Fruit fly (Drosophila melanogaster) whole organism, embryonic: ENCODE results near the gene CG43072.
A peak's percentile ranks its signal among the peaks of the same experiment; 100 is the strongest.

Experiments
- Ada2b ChIP-seq: fragments of 200-800 bp; sonication (Bioruptor generic); IDR thresholded peaks from 2 replicates; pipeline ENCODE4 v1.3.6; 2022; ENCODE audit warnings: missing biosample characterization, missing genetic modification characterization
- Awh ChIP-seq: fragments of 200-800 bp; sonication (Bioruptor generic); IDR thresholded peaks from 2 replicates; pipeline ENCODE4, ENCODE4 v1.3.6; 2022; ENCODE audit warnings: missing biosample characterization, missing genetic modification characterization
- Bteb2 ChIP-seq: fragments of 200-800 bp; sonication (Bioruptor generic); optimal IDR thresholded peaks from 2 replicates; lab custom pipeline; 2016; ENCODE audit warnings: missing biosample characterization, missing genetic modification characterization
- CG10959 ChIP-seq: fragments of 200-800 bp; sonication (Bioruptor generic); IDR thresholded peaks from 2 replicates; pipeline ENCODE4 v1.3.6; 2022; ENCODE audit warnings: missing biosample characterization, missing genetic modification characterization
- CG11247 ChIP-seq: fragments of 200-800 bp; sonication (Bioruptor generic); IDR thresholded peaks from 2 replicates; pipeline ENCODE4 v1.3.6; 2022; ENCODE audit warnings: missing biosample characterization, missing genetic modification characterization
- CG11398 ChIP-seq: fragments of 200-800 bp; sonication (Bioruptor generic); optimal IDR thresholded peaks from 2 replicates; lab custom pipeline; 2016; ENCODE audit warnings: missing biosample characterization, missing genetic modification characterization
- CG12104 ChIP-seq: fragments of 200-800 bp; sonication (Bioruptor generic); optimal IDR thresholded peaks from 3 replicates; lab custom pipeline; 2016; ENCODE audit warnings: missing biosample characterization, missing genetic modification characterization
- CG12659 ChIP-seq: fragments of 200-800 bp; sonication (Bioruptor generic); optimal IDR thresholded peaks from 3 replicates; lab custom pipeline; 2017; ENCODE audit warnings: mild to moderate bottlenecking, missing biosample characterization, missing genetic modification reagents, missing genetic modification characterization
- CG12769 ChIP-seq: fragments of 200-800 bp; sonication (Bioruptor generic); optimal IDR thresholded peaks from 2 replicates; lab custom pipeline; 2019; ENCODE audit warnings: missing biosample characterization, mild to moderate bottlenecking, missing genetic modification characterization, moderate library complexity
- CG13424 ChIP-seq: fragments of 200-800 bp; sonication (Bioruptor generic); optimal IDR thresholded peaks from 2 replicates; lab custom pipeline; 2019; ENCODE audit warnings: missing biosample characterization, mild to moderate bottlenecking, missing genetic modification characterization, moderate library complexity
- CG13624 ChIP-seq: fragments of 200-800 bp; sonication (Bioruptor generic); optimal IDR thresholded peaks from 2 replicates; lab custom pipeline; 2016; ENCODE audit warnings: missing biosample characterization, missing genetic modification characterization
- CG14014 ChIP-seq: fragments of 200-800 bp; sonication (Bioruptor generic); IDR thresholded peaks from 2 replicates; pipeline ENCODE4 v1.3.6; 2022; ENCODE audit warnings: missing biosample characterization, missing genetic modification characterization
- CG1602 ChIP-seq: fragments of 200-800 bp; sonication (Bioruptor generic); optimal IDR thresholded peaks from 3 replicates; lab custom pipeline; 2016; ENCODE audit warnings: missing biosample characterization, missing genetic modification characterization
- CG3065 ChIP-seq: fragments of 200-800 bp; sonication (Bioruptor generic); optimal IDR thresholded peaks from 2 replicates; lab custom pipeline; 2016; ENCODE audit warnings: missing biosample characterization, missing genetic modification characterization
- CG33557 ChIP-seq: fragments of 200-800 bp; sonication (Bioruptor generic); optimal IDR thresholded peaks from 2 replicates; lab custom pipeline; 2019; ENCODE audit warnings: missing biosample characterization, mild to moderate bottlenecking, missing genetic modification characterization, moderate library complexity
- CG4707 ChIP-seq: fragments of 200-800 bp; sonication (Bioruptor generic); optimal IDR thresholded peaks from 2 replicates; lab custom pipeline; 2018; ENCODE audit warnings: missing biosample characterization, mild to moderate bottlenecking, missing genetic modification characterization, moderate library complexity
- CG8944 ChIP-seq: fragments of 200-800 bp; sonication (Bioruptor generic); optimal IDR thresholded peaks from 3 replicates; lab custom pipeline; 2016; ENCODE audit warnings: missing biosample characterization, missing genetic modification characterization
- D19A ChIP-seq: fragments of 200-800 bp; optimal IDR thresholded peaks from 3 replicates; lab custom pipeline; 2019; ENCODE audit warnings: missing biosample characterization, mild to moderate bottlenecking, missing genetic modification characterization, moderate library complexity
- Dek ChIP-seq: fragments of 200-800 bp; sonication (Bioruptor generic); optimal IDR thresholded peaks from 3 replicates; lab custom pipeline; 2019; ENCODE audit warnings: missing biosample characterization, mild to moderate bottlenecking, missing genetic modification characterization, moderate library complexity
- Ets65A ChIP-seq: fragments of 200-800 bp; sonication (Bioruptor generic); peaks from one replicate; lab custom pipeline; 2016; ENCODE audit warnings: missing biosample characterization, missing genetic modification characterization
- H15 ChIP-seq: fragments of 200-800 bp; sonication (Bioruptor generic); IDR thresholded peaks from 3 replicates; pipeline ENCODE4 v1.3.6; 2022; ENCODE audit warnings: missing biosample characterization, missing genetic modification characterization
- HLH3B ChIP-seq: fragments of 200-800 bp; sonication (Bioruptor generic); IDR thresholded peaks from 2 replicates; pipeline ENCODE4 v1.3.6; 2022; ENCODE audit warnings: missing biosample characterization, missing genetic modification characterization
- Hand ChIP-seq: fragments of 200-800 bp; sonication (Bioruptor generic); optimal IDR thresholded peaks from 2 replicates; lab custom pipeline; 2017; ENCODE audit warnings: mild to moderate bottlenecking, missing biosample characterization, missing genetic modification reagents, missing genetic modification characterization
- Mad ChIP-seq: fragments of 200-800 bp; sonication (Bioruptor generic); optimal IDR thresholded peaks from 2 replicates; lab custom pipeline; 2016; ENCODE audit warnings: missing biosample characterization, missing genetic modification characterization
- Med ChIP-seq: fragments of 200-800 bp; sonication (Bioruptor generic); peaks from one replicate; lab custom pipeline; 2016; ENCODE audit warnings: missing biosample characterization, missing genetic modification characterization, mild to moderate bottlenecking, inconsistent platforms, moderate library complexity
- NC2β ChIP-seq: fragments of 200-800 bp; sonication (Bioruptor generic); optimal IDR thresholded peaks from 2 replicates; lab custom pipeline; 2016; ENCODE audit warnings: missing biosample characterization, missing genetic modification characterization
- Oaz ChIP-seq: fragments of 200-800 bp; sonication (Bioruptor generic); IDR thresholded peaks from 2 replicates; pipeline ENCODE4 v1.3.6; 2022; ENCODE audit warnings: missing biosample characterization, missing genetic modification characterization
- Stat92E ChIP-seq, 3 experiments: fragments of >200 bp in 2 of 3; fragments of 200-800 bp in 1 of 3; sonication (Bioruptor generic) in 1 of 3; optimal IDR thresholded peaks; 2 replicates each; lab custom pipeline; 2017 to 2019; ENCODE audit warnings: missing biosample characterization in 3 of 3, missing genetic modification characterization in 3 of 3, mild to moderate bottlenecking in 1 of 3, moderate library complexity in 1 of 3
- ara ChIP-seq: fragments of 200-800 bp; sonication (Bioruptor generic); IDR thresholded peaks from 2 replicates; pipeline ENCODE4 v1.3.6; 2022; ENCODE audit warnings: missing biosample characterization, missing genetic modification characterization
- bcd ChIP-seq: fragments of 200-800 bp; sonication (Bioruptor generic); optimal IDR thresholded peaks from 2 replicates; lab custom pipeline; 2017; ENCODE audit warnings: missing biosample characterization, mild to moderate bottlenecking, missing genetic modification characterization
- cas ChIP-seq: fragments of 200-800 bp; sonication (Bioruptor generic); IDR thresholded peaks from 2 replicates; pipeline ENCODE4 v1.3.6; 2022; ENCODE audit warnings: missing biosample characterization, missing genetic modification characterization
- chm ChIP-seq: fragments of 200-800 bp; sonication (Bioruptor generic); IDR thresholded peaks from 2 replicates; pipeline ENCODE4 v1.3.6; 2022; ENCODE audit warnings: missing biosample characterization, missing genetic modification characterization
- crol ChIP-seq: fragments of 200-800 bp; sonication (Bioruptor generic); IDR thresholded peaks from 2 replicates; pipeline ENCODE4 v1.3.6; 2022; ENCODE audit warnings: missing biosample characterization, missing genetic modification characterization
- crp ChIP-seq, 2 experiments: fragments of 200-800 bp; sonication (Bioruptor generic); optimal IDR thresholded peaks; 2 replicates in 1 of 2; 3 replicates in 1 of 2; lab custom pipeline; 2017; ENCODE audit warnings: missing biosample characterization in 2 of 2, missing genetic modification characterization in 2 of 2, mild to moderate bottlenecking in 1 of 2, moderate library complexity in 1 of 2
- da ChIP-seq: fragments of 200-800 bp; sonication (Bioruptor generic); optimal IDR thresholded peaks from 2 replicates; lab custom pipeline; 2016; ENCODE audit warnings: missing biosample characterization, missing genetic modification characterization
- esg ChIP-seq: fragments of 200-800 bp; sonication (Bioruptor generic); conservative IDR thresholded peaks from 2 replicates; pipeline ENCODE4 v1.3.6; 2022; ENCODE audit warnings: missing biosample characterization, missing genetic modification characterization
- fd102C ChIP-seq: fragments of 200-800 bp; sonication (Bioruptor generic); optimal IDR thresholded peaks from 2 replicates; lab custom pipeline; 2018; ENCODE audit warnings: missing biosample characterization, mild to moderate bottlenecking, missing genetic modification characterization, moderate library complexity
- fd64A ChIP-seq: fragments of 200-800 bp; sonication (Bioruptor generic); optimal IDR thresholded peaks from 3 replicates; lab custom pipeline; 2018; ENCODE audit warnings: missing biosample characterization, mild to moderate bottlenecking, missing genetic modification characterization
- ham ChIP-seq: fragments of 200-800 bp; sonication (Bioruptor generic); IDR thresholded peaks from 2 replicates; pipeline ENCODE4 v1.3.6; 2022; ENCODE audit warnings: missing biosample characterization, missing genetic modification characterization
- ind ChIP-seq: fragments of 200-800 bp; sonication (Bioruptor generic); optimal IDR thresholded peaks from 3 replicates; lab custom pipeline; 2016; ENCODE audit warnings: missing biosample characterization, missing genetic modification characterization
- inv ChIP-seq: fragments of 200-800 bp; sonication (Bioruptor generic); IDR thresholded peaks from 2 replicates; pipeline ENCODE4 v1.3.6; 2022; ENCODE audit warnings: missing biosample characterization, missing genetic modification characterization; ENCODE audit not compliant: partially characterized antibody
- lov ChIP-seq, 2 experiments: fragments of 200-800 bp in 1 of 2; fragments of >200 bp in 1 of 2; sonication (Bioruptor generic) in 1 of 2; IDR thresholded peaks in 1 of 2; optimal IDR thresholded peaks in 1 of 2; 2 replicates in 1 of 2; 3 replicates in 1 of 2; pipeline versions ENCODE4 v1.3.6 to Lab custom; 2017 to 2022; ENCODE audit warnings: missing biosample characterization in 1 of 2, missing genetic modification characterization in 1 of 2
- pnt ChIP-seq: fragments of 200-800 bp; sonication (Bioruptor generic); optimal IDR thresholded peaks from 3 replicates; lab custom pipeline; 2016; ENCODE audit warnings: missing biosample characterization, missing genetic modification characterization
- prd ChIP-seq, 3 experiments: fragments of >200 bp in 2 of 3; fragments of 200-800 bp in 1 of 3; sonication (Bioruptor generic) in 1 of 3; optimal IDR thresholded peaks in 2 of 3; IDR thresholded peaks in 1 of 3; 2 replicates in 2 of 3; 3 replicates in 1 of 3; pipeline versions ENCODE4 v1.3.6 to Lab custom; 2017 to 2022; ENCODE audit warnings: missing biosample characterization in 1 of 3, missing genetic modification characterization in 1 of 3
- pzg ChIP-seq: fragments of 200-800 bp; sonication (Bioruptor generic); optimal IDR thresholded peaks from 3 replicates; lab custom pipeline; 2018; ENCODE audit warnings: missing biosample characterization, mild to moderate bottlenecking, missing genetic modification characterization, moderate library complexity
- sens ChIP-seq: fragments of 200-800 bp; sonication (Bioruptor generic); peaks from one replicate; lab custom pipeline; 2016; ENCODE audit warnings: missing biosample characterization, missing genetic modification characterization
- unc-4 ChIP-seq: fragments of 200-800 bp; sonication (Bioruptor generic); IDR thresholded peaks from 2 replicates; pipeline ENCODE4 v1.3.6; 2022; ENCODE audit warnings: missing biosample characterization, missing genetic modification characterization; ENCODE audit not compliant: partially characterized antibody
- wor ChIP-seq: fragments of 200-800 bp; sonication (Bioruptor generic); IDR thresholded peaks from 2 replicates; pipeline ENCODE4 v1.3.6; 2022; ENCODE audit warnings: missing biosample characterization, missing genetic modification characterization

The CG43072 gene

dm6 chr3L:21043435-21043834 is 22.2 kb upstream of the CG43072 start (continued):
- peak; percentile 81 for TF ChIP-seq crol (GFP tag; lab: Robert Waterston, UW)
- no peak for TF ChIP-seq Med
- no peak for TF ChIP-seq pnt (GFP tag; lab: Kevin White, UChicago)
- TF ChIP-seq CG33557 (GFP tag; lab: Kevin White, UChicago), result no peak
- no peak for TF ChIP-seq CG8944 (GFP tag; lab: Kevin White, UChicago)
- no peak for TF ChIP-seq CG13624 (GFP tag; lab: Kevin White, UChicago)
- TF ChIP-seq CG12769, result peak; percentile 40
- TF ChIP-seq Stat92E (GFP tag; optimal IDR thresholded peaks at IDR 0.05; lab: Kevin White, UChicago), result no peak
- no peak for TF ChIP-seq esg (GFP tag; lab: Robert Waterston, UW)
- TF ChIP-seq fd64A (GFP tag; lab: Kevin White, UChicago), result no peak
- no peak for TF ChIP-seq wor (GFP tag; lab: Robert Waterston, UW)
- TF ChIP-seq CG14014, result no peak
- TF ChIP-seq da, result no peak
- TF ChIP-seq Ada2b, result no peak
- TF ChIP-seq ind (GFP tag; lab: Kevin White, UChicago), result no peak

- TF ChIP-seq lov (optimal IDR thresholded peaks at IDR 0.05; lab: Kevin White, UChicago), result no peak
- no peak for TF ChIP-seq lov (GFP tag; IDR thresholded peaks at IDR 0.05; lab: Robert Waterston, UW)
- TF ChIP-seq Mad, result no peak
- no peak for TF ChIP-seq HLH3B (GFP tag; lab: Robert Waterston, UW)
- no peak for TF ChIP-seq Hand
- TF ChIP-seq bcd (GFP tag; lab: Kevin White, UChicago), result no peak
- no peak for TF ChIP-seq Awh (GFP tag; lab: Robert Waterston, UW)
- no peak for TF ChIP-seq ham (GFP tag; lab: Robert Waterston, UW)
- TF ChIP-seq esg (GFP tag; lab: Robert Waterston, UW), result no peak
- TF ChIP-seq sens (GFP tag; lab: Kevin White, UChicago), result peak; percentile 57
- no peak for TF ChIP-seq chm (GFP tag; lab: Robert Waterston, UW)
- TF ChIP-seq inv (GFP tag; lab: Robert Waterston, UW), result no peak
- no peak for TF ChIP-seq CG11398 (GFP tag; lab: Kevin White, UChicago)
- peak; percentile 54 for TF ChIP-seq Med
- no peak for TF ChIP-seq CG11247 (GFP tag; lab: Robert Waterston, UW)
- TF ChIP-seq Oaz (GFP tag; lab: Robert Waterston, UW), result no peak
- TF ChIP-seq CG1602, result no peak
- TF ChIP-seq CG10959, result no peak
- TF ChIP-seq crol (GFP tag; lab: Robert Waterston, UW), result no peak
- no peak for TF ChIP-seq Bteb2 (GFP tag; lab: Kevin White, UChicago)
- no peak for TF ChIP-seq cas (GFP tag; lab: Robert Waterston, UW)
- no peak for TF ChIP-seq CG12104 (GFP tag; lab: Kevin White, UChicago)
- TF ChIP-seq prd (optimal IDR thresholded peaks at IDR 0.05; lab: Kevin White, UChicago), result no peak
- TF ChIP-seq prd (GFP tag; IDR thresholded peaks at IDR 0.05; lab: Robert Waterston, UW), result no peak
- TF ChIP-seq Ets65A (GFP tag; lab: Kevin White, UChicago), result peak; percentile 54
- TF ChIP-seq CG13424 (tag; lab: Kevin White, UChicago), result no peak
- TF ChIP-seq ara, result 0 out of 2 replicates have a peak, but pooled peaks have one; percentile 17
Measured at dm6 chr3L:21043894-21044682, 21.6 kb upstream of the CG43072 start.

- TF ChIP-seq unc-4 (GFP tag; lab: Robert Waterston, UW) (no peak), D19A (tag; lab: Kevin White, UChicago) (peak; percentile 77), Dek (tag; lab: Kevin White, UChicago) (no peak), H15 (no peak), crol (GFP tag; lab: Robert Waterston, UW) (peak; percentile 60), fd102C (GFP tag; lab: Kevin White, UChicago) (no peak), CG12659 (GFP tag; lab: Kevin White, UChicago) (no peak), CG3065 (GFP tag; lab: Kevin White, UChicago) (no peak), CG4707 (GFP tag; lab: Kevin White, UChicago) (no peak), pzg (GFP tag; lab: Kevin White, UChicago) (no peak), crp (GFP tag; optimal IDR thresholded peaks at IDR 0.05; lab: Kevin White, UChicago) (no peak), NC2β (GFP tag; lab: Kevin White, UChicago) (no peak)
Measured at dm6 chr3L:21044721-21045120, 20.9 kb upstream of the CG43072 start.
